Worm (Caenorhabditis elegans) whole organism, midembryonic: Measurements from ENCODE around the gene flor-1.

Source experiments
- cog-1 ChIP-seq: sonication (generic microtip); optimal IDR thresholded peaks from 2 replicates; lab custom pipeline; 2016; ENCODE audit warnings: missing genetic modification characterization, missing compliant biosample characterization
- med-1 ChIP-seq: sonication (generic microtip); optimal IDR thresholded peaks from 2 replicates; lab custom pipeline; 2017; ENCODE audit warnings: missing genetic modification characterization, mild to moderate bottlenecking, missing compliant biosample characterization, antibody characterized with exemption, missing genetic modification reagents; ENCODE audit not compliant: insufficient read depth
- tab-1 ChIP-seq: fragments of 200-800 bp; sonication (Bioruptor generic); IDR thresholded peaks from 2 replicates; pipeline ENCODE4 v1.3.6; 2022; ENCODE audit warnings: missing genetic modification characterization, missing compliant biosample characterization
- ztf-23 ChIP-seq: fragments of 200-800 bp; sonication (Bioruptor generic); IDR thresholded peaks from 2 replicates; pipeline ENCODE4 v1.3.6; 2022; ENCODE audit warnings: missing genetic modification reagents, missing genetic modification characterization, missing compliant biosample characterization
- ztf-29 ChIP-seq: fragments of 200-800 bp; sonication (Bioruptor generic); IDR thresholded peaks from 2 replicates; pipeline ENCODE4 v1.3.6; 2022; ENCODE audit warnings: missing genetic modification reagents, missing genetic modification characterization, missing compliant biosample characterization

- TF ChIP-seq ztf-23 (GFP tag; lab: Robert Waterston, UW) (no peak), ztf-29 (no peak), cog-1 (tag; lab: Kevin White, UChicago) (no peak), tab-1 (GFP tag; lab: Robert Waterston, UW) (no peak), med-1 (GFP tag; lab: Kevin White, UChicago) (no peak)
Observed at ce11 chrV:15089438-15089837, 30.0 kb downstream of the flor-1 start, which contains the start of the genes C01G10.5 and C01G10.4.
